Worm (Caenorhabditis elegans): ENCODE measurements around the gene spl-1.

The spl-1 gene

DNA sequence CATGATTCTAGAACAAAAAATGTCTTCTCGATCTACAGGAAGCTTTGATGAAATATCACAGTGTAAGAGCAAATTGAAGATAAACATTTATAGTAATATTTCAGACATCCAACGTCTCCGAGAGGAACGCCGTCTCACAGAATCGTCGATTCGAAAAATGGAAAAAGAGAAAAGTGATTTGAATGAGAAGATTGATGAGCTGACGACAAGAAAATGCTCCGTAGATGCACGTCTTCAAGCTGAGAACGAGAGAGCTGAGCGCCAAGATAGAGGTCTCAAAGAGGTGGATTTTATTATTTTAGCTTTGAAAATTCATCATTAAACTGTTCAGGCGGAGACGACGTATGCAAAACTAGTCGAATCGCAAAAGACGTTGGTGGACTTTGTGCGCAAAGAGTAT, 5.1 kb upstream of the spl-1 start, which contains the start of gene ssna-1:
ssna-1 (plus strand) TSS at position 12 of the 400 bp plus-strand sequence.
- TF ChIP-seq aly-1 (tag; optimal IDR thresholded peaks at IDR 0.05) = no peak
- no peak for TF ChIP-seq tbx-37 (GFP tag; conservative IDR thresholded peaks at IDR 0.05)
- peak; percentile 75 for TF ChIP-seq ama-1 (optimal IDR thresholded peaks at IDR 0.05)

DNA sequence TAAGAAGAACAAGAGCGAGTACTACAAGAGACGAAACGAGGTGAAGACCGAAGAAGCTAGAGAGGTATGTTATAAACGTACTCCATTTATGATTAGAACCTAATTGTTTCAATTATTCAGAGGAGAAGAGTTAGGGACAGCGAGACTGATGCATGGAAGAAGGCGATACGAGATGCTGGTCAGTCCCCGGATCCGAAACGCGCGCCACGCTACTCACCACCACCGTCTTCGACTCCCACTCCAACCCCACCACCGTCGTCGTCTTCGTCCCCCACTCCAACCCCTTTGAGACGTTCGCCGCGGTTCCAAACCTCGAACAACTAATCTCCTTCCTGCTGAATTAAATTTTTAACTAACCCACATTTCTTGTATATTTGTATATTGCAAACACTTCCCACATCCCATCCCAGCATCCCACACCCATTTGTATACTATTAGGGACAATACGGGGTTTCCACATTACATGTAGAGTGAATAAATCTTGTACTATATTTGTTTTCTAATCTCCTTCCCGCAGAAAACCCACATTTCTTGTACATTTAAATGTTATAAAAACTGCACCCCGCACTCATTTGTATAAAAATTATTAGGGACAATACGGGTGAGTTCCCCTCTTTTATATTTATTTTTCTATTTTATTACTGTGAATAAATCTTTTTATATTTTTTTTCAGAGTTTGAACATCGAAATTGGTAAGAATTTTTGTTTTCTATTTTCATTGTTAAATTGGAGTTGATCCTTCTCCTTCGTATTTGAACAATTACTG, 4.5 kb upstream of the spl-1 start:
- TF ChIP-seq ceh-13 (GFP tag; optimal IDR thresholded peaks at IDR 0.05) = no peak
- no peak for TF ChIP-seq tbx-11 (GFP tag; IDR thresholded peaks at IDR 0.05)
- no peak for TF ChIP-seq aly-1 (tag; optimal IDR thresholded peaks at IDR 0.05)
- no peak for TF ChIP-seq ama-1 (optimal IDR thresholded peaks at IDR 0.05)
- no peak for TF ChIP-seq sea-1 (GFP tag; conservative IDR thresholded peaks at IDR 0.05)
- no peak for TF ChIP-seq scrt-1 (GFP tag; IDR thresholded peaks at IDR 0.05)
- TF ChIP-seq pes-1 (GFP tag; IDR thresholded peaks at IDR 0.05) = no peak

DNA sequence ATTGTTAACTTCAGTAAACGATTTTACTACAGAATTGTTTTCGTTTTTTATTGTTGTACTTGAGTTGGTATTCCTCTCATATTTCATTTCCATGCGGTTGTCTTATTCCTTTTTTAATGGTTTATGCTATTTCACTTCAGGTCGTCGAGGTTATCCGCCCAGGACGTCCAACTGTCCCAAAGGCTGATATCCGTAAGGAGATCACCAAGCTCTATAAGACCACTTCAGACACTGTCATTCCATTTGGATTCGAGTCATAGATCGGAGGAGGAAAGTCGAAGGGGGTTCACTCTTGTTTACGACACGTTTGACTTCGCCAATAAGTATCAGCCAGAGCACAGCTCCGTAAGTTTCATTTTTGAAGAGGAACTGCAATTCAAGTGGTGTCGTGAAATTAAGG, 3.6 kb upstream of the spl-1 start, which contains the start of gene T07A9.14:
T07A9.14 (plus strand) TSS at position 124 of the 400 bp plus-strand sequence.
- TF ChIP-seq scrt-1 (GFP tag; IDR thresholded peaks at IDR 0.05) (no peak), F13C5.2 (tag; optimal IDR thresholded peaks at IDR 0.05) (no peak), pes-1 (GFP tag; IDR thresholded peaks at IDR 0.05) (no peak), ama-1 (optimal IDR thresholded peaks at IDR 0.05) (no peak), hmbx-1 (tag; optimal IDR thresholded peaks at IDR 0.05) (no peak), sea-1 (GFP tag; conservative IDR thresholded peaks at IDR 0.05) (no peak), ceh-36 (tag; optimal IDR thresholded peaks at IDR 0.05) (no peak), tbx-11 (GFP tag; IDR thresholded peaks at IDR 0.05) (no peak), tbx-37 (GFP tag; conservative IDR thresholded peaks at IDR 0.05) (no peak), ets-7 (tag; optimal IDR thresholded peaks at IDR 0.05) (no peak)

DNA sequence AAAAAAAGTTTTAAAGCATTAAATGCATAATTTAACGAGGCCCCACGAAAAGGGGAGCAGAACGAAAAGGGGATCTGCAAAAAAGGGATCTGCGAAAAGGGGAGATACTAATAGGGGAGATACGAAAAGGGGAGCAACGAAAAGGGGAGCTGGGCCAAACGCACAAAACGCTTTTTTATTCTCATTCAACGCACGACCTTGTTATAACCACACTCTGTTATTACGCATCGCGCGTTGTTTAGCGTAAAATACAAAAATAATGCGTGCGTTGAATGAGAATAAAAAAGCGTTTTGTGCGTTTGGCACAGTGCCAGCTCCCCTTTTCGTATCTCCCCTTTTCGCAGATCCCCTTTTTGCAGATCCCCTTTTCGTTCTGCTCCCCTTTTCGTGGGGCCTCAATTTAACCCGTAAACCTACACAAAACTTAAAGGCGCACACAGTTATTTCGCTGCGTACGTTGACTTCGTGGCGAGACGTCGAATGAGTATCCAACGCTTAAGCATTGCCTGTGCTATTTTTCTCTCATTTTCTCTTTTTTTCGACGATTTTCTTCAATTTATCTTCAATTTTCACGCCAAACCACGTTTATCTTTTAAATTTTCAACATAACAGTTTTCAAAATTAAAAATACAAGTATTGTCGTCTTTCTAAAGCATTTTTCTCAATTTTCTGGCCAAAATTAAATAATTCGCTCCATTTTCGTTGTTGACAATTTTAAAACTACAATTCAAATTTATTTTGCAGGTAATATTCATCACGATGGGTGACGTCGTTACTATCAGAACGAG, 2.4 kb upstream of the spl-1 start, which contains the start of gene rps-24:
rps-24 (plus strand) TSS at position 738 of the 788 bp plus-strand sequence.
- peak; percentile 50; the same call in 1 of the 2 replicates for TF ChIP-seq scrt-1 (GFP tag; IDR thresholded peaks at IDR 0.05)
- peak; percentile 43 for TF ChIP-seq hnd-1 (tag; optimal IDR thresholded peaks at IDR 0.05)
- peak; percentile 48 for TF ChIP-seq aly-1 (tag; optimal IDR thresholded peaks at IDR 0.05)
- TF ChIP-seq ets-7 (tag; optimal IDR thresholded peaks at IDR 0.05) = peak; percentile 83
- peak; percentile 53; the same call in 1 of the 2 replicates for TF ChIP-seq tbx-11 (GFP tag; IDR thresholded peaks at IDR 0.05)
- peak; percentile 51 for TF ChIP-seq F13C5.2 (tag; optimal IDR thresholded peaks at IDR 0.05)
- TF ChIP-seq sea-1 (GFP tag; conservative IDR thresholded peaks at IDR 0.05) = peak; percentile 64
- TF ChIP-seq hmg-4 (GFP tag; optimal IDR thresholded peaks at IDR 0.05) = peak; percentile 50
- peak; percentile 85 for TF ChIP-seq pes-1 (GFP tag; IDR thresholded peaks at IDR 0.05)
- peak; percentile 69 for TF ChIP-seq tbx-37 (GFP tag; conservative IDR thresholded peaks at IDR 0.05)
- TF ChIP-seq flt-1 (GFP tag; IDR thresholded peaks at IDR 0.05) = peak; percentile 68; the same call in 1 of the 2 replicates

DNA sequence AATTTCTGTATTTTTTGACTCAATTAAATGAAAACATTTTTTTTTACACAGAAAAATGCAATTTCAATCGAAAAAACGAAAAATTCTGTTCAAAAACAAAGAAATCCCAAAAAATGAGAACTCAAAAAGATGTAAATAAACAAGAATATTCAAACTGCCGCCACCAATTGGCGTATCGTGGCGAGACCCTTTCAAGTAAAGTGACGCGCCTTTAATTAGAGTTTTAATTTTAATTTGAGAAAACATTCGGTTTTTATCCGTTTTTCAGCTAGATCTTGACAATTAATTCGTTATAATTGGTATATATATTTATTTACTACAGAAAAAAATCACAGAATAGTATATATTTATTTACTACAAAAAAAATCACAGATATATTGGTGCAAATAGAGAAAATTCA, 3.4 kb downstream of the spl-1 start:
- no peak for TF ChIP-seq hmbx-1 (tag; optimal IDR thresholded peaks at IDR 0.05)
- no peak for TF ChIP-seq flt-1 (GFP tag; IDR thresholded peaks at IDR 0.05)
- TF ChIP-seq F13C5.2 (tag; optimal IDR thresholded peaks at IDR 0.05) = no peak

DNA sequence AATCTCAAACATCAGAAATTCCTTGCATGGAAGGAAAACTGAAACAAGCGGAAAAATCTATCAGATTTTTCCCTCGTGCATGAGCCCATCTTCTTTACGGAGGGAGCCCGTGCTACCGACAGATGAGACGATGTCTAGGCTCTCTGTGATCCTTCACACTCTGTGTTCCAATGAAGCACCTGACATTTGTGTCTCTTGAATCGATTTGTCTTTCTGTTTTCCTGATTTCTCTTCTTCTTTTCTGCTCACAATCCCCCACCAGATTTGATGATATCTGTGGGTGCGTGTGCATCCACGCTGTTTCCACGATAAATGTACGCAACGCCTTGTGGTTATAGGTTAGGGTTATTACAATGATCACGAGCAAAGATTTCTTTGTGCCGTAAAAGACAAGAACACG, 4.1 kb downstream of the spl-1 start:
- TF ChIP-seq F13C5.2 (tag; optimal IDR thresholded peaks at IDR 0.05) (no peak), sea-1 (GFP tag; conservative IDR thresholded peaks at IDR 0.05) (no peak), aly-1 (tag; optimal IDR thresholded peaks at IDR 0.05) (no peak), hnd-1 (tag; optimal IDR thresholded peaks at IDR 0.05) (no peak), flt-1 (GFP tag; IDR thresholded peaks at IDR 0.05) (no peak), tbx-11 (GFP tag; IDR thresholded peaks at IDR 0.05) (no peak), ets-7 (tag; optimal IDR thresholded peaks at IDR 0.05) (no peak), tbx-37 (GFP tag; conservative IDR thresholded peaks at IDR 0.05) (no peak), tra-4 (tag; optimal IDR thresholded peaks at IDR 0.05) (no peak), B0310.2 (tag; optimal IDR thresholded peaks at IDR 0.05) (no peak), hmg-4 (GFP tag; optimal IDR thresholded peaks at IDR 0.05) (no peak), scrt-1 (GFP tag; IDR thresholded peaks at IDR 0.05) (no peak), hmbx-1 (tag; optimal IDR thresholded peaks at IDR 0.05) (no peak), pes-1 (GFP tag; IDR thresholded peaks at IDR 0.05) (no peak), ceh-36 (tag; optimal IDR thresholded peaks at IDR 0.05) (no peak), ceh-13 (GFP tag; optimal IDR thresholded peaks at IDR 0.05) (no peak), ama-1 (optimal IDR thresholded peaks at IDR 0.05) (no peak)

DNA sequence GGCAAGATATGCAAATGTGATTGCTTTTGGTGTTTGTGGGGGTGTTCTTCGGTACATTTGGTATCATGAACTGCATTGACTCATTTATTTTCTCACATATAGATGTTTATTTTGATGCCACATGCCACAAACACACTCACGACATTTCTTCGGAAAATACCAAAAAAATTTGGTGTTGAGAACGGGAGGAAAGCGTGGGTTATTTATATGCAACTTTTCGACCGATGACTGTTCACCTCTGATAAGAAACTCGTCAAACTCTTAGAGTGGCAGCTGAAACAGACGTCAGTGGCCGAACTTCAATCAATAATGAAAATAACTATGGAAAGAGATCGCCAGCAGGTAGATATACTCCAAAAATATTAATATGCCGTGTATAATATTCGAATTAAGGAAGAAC, 4.6 kb downstream of the spl-1 start:
- TF ChIP-seq ceh-13 (GFP tag; optimal IDR thresholded peaks at IDR 0.05) = no peak
- TF ChIP-seq F13C5.2 (tag; optimal IDR thresholded peaks at IDR 0.05) = no peak
- no peak for TF ChIP-seq sea-1 (GFP tag; conservative IDR thresholded peaks at IDR 0.05)
- no peak for TF ChIP-seq hmg-4 (GFP tag; optimal IDR thresholded peaks at IDR 0.05)
- no peak for TF ChIP-seq B0310.2 (tag; optimal IDR thresholded peaks at IDR 0.05)
- no peak for TF ChIP-seq scrt-1 (GFP tag; IDR thresholded peaks at IDR 0.05)
- TF ChIP-seq ceh-36 (tag; optimal IDR thresholded peaks at IDR 0.05) = no peak
- no peak for TF ChIP-seq tbx-11 (GFP tag; IDR thresholded peaks at IDR 0.05)
- TF ChIP-seq ets-7 (tag; optimal IDR thresholded peaks at IDR 0.05) = no peak
- TF ChIP-seq tra-4 (tag; optimal IDR thresholded peaks at IDR 0.05) = no peak
- no peak for TF ChIP-seq hnd-1 (tag; optimal IDR thresholded peaks at IDR 0.05)
- no peak for TF ChIP-seq aly-1 (tag; optimal IDR thresholded peaks at IDR 0.05)
- no peak for TF ChIP-seq hmbx-1 (tag; optimal IDR thresholded peaks at IDR 0.05)
- TF ChIP-seq tbx-37 (GFP tag; conservative IDR thresholded peaks at IDR 0.05) = no peak
- TF ChIP-seq ama-1 (optimal IDR thresholded peaks at IDR 0.05) = no peak

Data from whole organism, early embryonic.